Worm (Caenorhabditis elegans): Measurements from ENCODE around the gene srm-3.

ce11 chrIV:9659999-9660398 lies 11.2 kb downstream of the srm-3 start:
- TF ChIP-seq unc-62 (GFP tag; optimal IDR thresholded peaks at IDR 0.05), result no peak
- no peak for TF ChIP-seq rec-8 (tag; optimal IDR thresholded peaks at IDR 0.05)
- TF ChIP-seq Y53F4B.3 (GFP tag; IDR thresholded peaks at IDR 0.05), result no peak
- no peak for TF ChIP-seq ztf-6 (GFP tag; IDR thresholded peaks at IDR 0.05)
- TF ChIP-seq die-1 (tag; optimal IDR thresholded peaks at IDR 0.05), result no peak
- TF ChIP-seq Y79H2A.3 (GFP tag; conservative IDR thresholded peaks at IDR 0.05), result no peak

Data from whole organism, young adult.